Worm (Caenorhabditis elegans) whole organism, L2 larva: ENCODE data around the gene C03B1.9.

Experiments
- C34F6.9 ChIP-seq: fragments of 150-350 bp; optimal IDR thresholded peaks from 2 replicates; lab custom pipeline; 2014; ENCODE audit warnings: missing biosample characterization, missing genetic modification characterization
- F13H6.1 ChIP-seq: sonication (generic microtip); optimal IDR thresholded peaks from 2 replicates; lab custom pipeline; 2016; ENCODE audit warnings: missing genetic modification characterization, missing compliant biosample characterization
- R02D3.7 ChIP-seq: fragments of 150-350 bp; optimal IDR thresholded peaks from 2 replicates; lab custom pipeline; 2014; ENCODE audit warnings: missing biosample characterization, missing genetic modification characterization
- Y55F3AM.14 ChIP-seq: fragments of 200-800 bp; sonication (Bioruptor generic); optimal IDR thresholded peaks from 2 replicates; lab custom pipeline; 2018; ENCODE audit warnings: mild to moderate bottlenecking, missing genetic modification characterization, missing compliant biosample characterization
- alr-1 ChIP-seq: fragments of 150-350 bp; optimal IDR thresholded peaks from 2 replicates; lab custom pipeline; 2014; ENCODE audit warnings: missing biosample characterization, missing genetic modification characterization
- blmp-1 ChIP-seq: sonication (generic microtip); optimal IDR thresholded peaks from 2 replicates; lab custom pipeline; 2017; ENCODE audit warnings: missing genetic modification characterization, mild to moderate bottlenecking, missing compliant biosample characterization, antibody characterized with exemption, moderate library complexity; ENCODE audit not compliant: insufficient read depth
- crh-2 ChIP-seq: sonication (generic microtip); optimal IDR thresholded peaks from 2 replicates; lab custom pipeline; 2017; ENCODE audit warnings: missing biosample characterization, missing genetic modification characterization
- dmd-4 ChIP-seq: sonication (generic microtip); optimal IDR thresholded peaks from 2 replicates; lab custom pipeline; 2017; ENCODE audit warnings: missing biosample characterization, missing genetic modification characterization
- egl-27 ChIP-seq: sonication (generic microtip); optimal IDR thresholded peaks from 3 replicates; lab custom pipeline; 2017; ENCODE audit warnings: missing biosample characterization, missing genetic modification reagents, missing genetic modification characterization
- elt-3 ChIP-seq: sonication (generic microtip); optimal IDR thresholded peaks from 2 replicates; lab custom pipeline; 2017; ENCODE audit warnings: missing biosample characterization, missing genetic modification characterization
- fos-1 ChIP-seq: fragments of 150-350 bp; optimal IDR thresholded peaks from 2 replicates; lab custom pipeline; 2014; ENCODE audit warnings: missing biosample characterization, missing genetic modification characterization
- gmeb-1 ChIP-seq: fragments of 150-350 bp; optimal IDR thresholded peaks from 2 replicates; lab custom pipeline; 2014; ENCODE audit warnings: missing biosample characterization, missing genetic modification characterization
- lin-39 ChIP-seq: fragments of 150-350 bp; optimal IDR thresholded peaks from 2 replicates; lab custom pipeline; 2014; ENCODE audit warnings: missing biosample characterization, missing genetic modification reagents, missing genetic modification characterization
- mab-5 ChIP-seq: fragments of 150-350 bp; optimal IDR thresholded peaks from 2 replicates; lab custom pipeline; 2014; ENCODE audit warnings: missing biosample characterization, missing genetic modification characterization
- mbf-1 ChIP-seq: sonication (generic microtip); optimal IDR thresholded peaks from 2 replicates; lab custom pipeline; 2017; ENCODE audit warnings: missing biosample characterization, missing genetic modification characterization
- nhr-10 ChIP-seq: sonication (generic microtip); optimal IDR thresholded peaks from 2 replicates; lab custom pipeline; 2017; ENCODE audit warnings: missing biosample characterization, missing genetic modification characterization
- nhr-237 ChIP-seq: fragments of 150-350 bp; optimal IDR thresholded peaks from 2 replicates; lab custom pipeline; 2014; ENCODE audit warnings: missing biosample characterization, missing genetic modification characterization
- nhr-25 ChIP-seq: fragments of 150-350 bp; sonication (generic microtip); optimal IDR thresholded peaks from 3 replicates; lab custom pipeline; 2014; ENCODE audit warnings: missing biosample characterization, missing genetic modification characterization
- nhr-6 ChIP-seq: fragments of 150-350 bp; optimal IDR thresholded peaks from 2 replicates; lab custom pipeline; 2014; ENCODE audit warnings: missing biosample characterization, missing genetic modification characterization
- nhr-77 ChIP-seq: fragments of 150-350 bp; optimal IDR thresholded peaks from 2 replicates; lab custom pipeline; 2014; ENCODE audit warnings: missing biosample characterization, missing genetic modification characterization
- peb-1 ChIP-seq: fragments of 150-350 bp; optimal IDR thresholded peaks from 2 replicates; lab custom pipeline; 2014; ENCODE audit warnings: missing biosample characterization, missing genetic modification characterization
- sem-4 ChIP-seq: fragments of 150-350 bp; optimal IDR thresholded peaks from 2 replicates; lab custom pipeline; 2014; ENCODE audit warnings: missing biosample characterization, missing genetic modification reagents, missing genetic modification characterization
- sma-3 ChIP-seq: sonication (generic microtip); optimal IDR thresholded peaks from 2 replicates; lab custom pipeline; 2016; ENCODE audit warnings: missing genetic modification reagents, missing genetic modification characterization, missing compliant biosample characterization
- sma-9 ChIP-seq, 2 experiments: fragments of 150-350 bp in 1 of 2; sonication (generic microtip) in 1 of 2; optimal IDR thresholded peaks; 2 replicates each; lab custom pipeline; 2014 to 2016; ENCODE audit warnings: missing genetic modification characterization in 2 of 2, mild to moderate bottlenecking in 1 of 2, missing biosample characterization in 1 of 2, missing compliant biosample characterization in 1 of 2, missing genetic modification reagents in 1 of 2, moderate library complexity in 1 of 2
- unc-55 ChIP-seq: fragments of 150-350 bp; sonication (generic microtip); optimal IDR thresholded peaks from 3 replicates; lab custom pipeline; 2014; ENCODE audit warnings: missing biosample characterization, missing genetic modification reagents, missing genetic modification characterization
- unc-62 ChIP-seq: fragments of 150-350 bp; optimal IDR thresholded peaks from 2 replicates; lab custom pipeline; 2014; ENCODE audit warnings: missing biosample characterization, missing genetic modification reagents, missing genetic modification characterization
- ztf-1 ChIP-seq: fragments of 200-800 bp; sonication (Bioruptor generic); conservative IDR thresholded peaks from 2 replicates; pipeline ENCODE4 v1.3.6; 2022; ENCODE audit warnings: missing genetic modification characterization, missing compliant biosample characterization
- ztf-11 ChIP-seq: sonication (generic microtip); optimal IDR thresholded peaks from 2 replicates; lab custom pipeline; 2017; ENCODE audit warnings: missing biosample characterization, missing genetic modification characterization
- ztf-4 ChIP-seq: fragments of 150-350 bp; optimal IDR thresholded peaks from 2 replicates; lab custom pipeline; 2014; ENCODE audit warnings: missing biosample characterization, missing genetic modification characterization

Gene C03B1.9

DNA sequence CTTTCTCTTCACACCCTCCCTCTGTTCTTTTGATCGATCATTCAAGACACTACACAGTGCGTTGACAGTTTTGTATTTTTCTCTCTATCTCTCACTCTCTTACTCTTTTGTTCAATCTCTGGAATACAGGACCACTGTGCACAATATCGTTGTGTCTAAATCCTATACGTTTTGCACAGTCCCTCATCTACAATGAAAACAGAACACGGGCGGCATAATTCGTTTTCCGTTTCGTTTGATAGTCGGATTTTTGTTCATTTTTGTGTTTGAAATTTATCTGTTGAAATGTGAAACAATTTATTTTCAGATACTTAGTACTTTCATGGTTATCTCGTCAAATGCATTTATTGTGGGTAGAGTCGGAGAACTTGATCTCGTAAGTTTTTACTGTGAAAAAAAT, 5.4 kb downstream of the C03B1.9 start, which contains the start of gene C03B1.7:
TSS of gene C03B1.7 (plus strand) at position 301 of the 400 bp plus-strand sequence.
- TF ChIP-seq unc-55 (GFP tag; lab: Kevin White, UChicago) = no peak
- TF ChIP-seq, all 48 proteins: peak for 0

DNA sequence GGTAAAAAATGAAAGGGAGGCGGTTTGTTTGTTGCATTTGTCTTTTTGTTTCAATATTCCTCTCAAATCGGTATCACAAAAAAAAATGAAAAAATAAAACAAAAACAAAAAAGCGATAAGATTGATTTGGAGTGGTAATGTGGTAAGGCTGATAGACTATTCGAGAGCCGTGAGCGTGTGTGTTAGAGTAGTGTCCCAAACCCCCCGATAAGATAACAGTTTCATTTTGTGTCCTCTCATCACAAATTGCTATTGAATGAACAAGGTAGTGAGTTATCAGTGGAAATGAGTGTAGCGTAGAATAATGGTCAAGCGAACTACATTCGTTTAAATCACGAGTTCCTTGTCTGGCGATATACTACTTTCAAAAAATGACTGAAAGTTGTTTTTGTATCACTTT, 8.5 kb downstream of the C03B1.9 start:
- peak; percentile 24 for TF ChIP-seq egl-27
- TF ChIP-seq F13H6.1 (tag; lab: Kevin White, UChicago) = no peak
- no peak for TF ChIP-seq Y55F3AM.14 (GFP tag; lab: Kevin White, UChicago)
- peak; percentile 65 for TF ChIP-seq sma-9 (GFP tag; optimal IDR thresholded peaks at IDR 0.05; lab: Kevin White, UChicago)
- no peak for TF ChIP-seq sma-9 (tag; optimal IDR thresholded peaks at IDR 0.05; lab: Kevin White, UChicago)
- peak; percentile 54 for TF ChIP-seq crh-2 (tag; lab: Kevin White, UChicago)
- peak; percentile 15 for TF ChIP-seq sma-3 (GFP tag; lab: Kevin White, UChicago)
- peak; percentile 22 for TF ChIP-seq gmeb-1
- no peak for TF ChIP-seq R02D3.7 (tag; lab: Kevin White, UChicago)
- peak; percentile 90 for TF ChIP-seq fos-1 (tag; lab: Kevin White, UChicago)

DNA sequence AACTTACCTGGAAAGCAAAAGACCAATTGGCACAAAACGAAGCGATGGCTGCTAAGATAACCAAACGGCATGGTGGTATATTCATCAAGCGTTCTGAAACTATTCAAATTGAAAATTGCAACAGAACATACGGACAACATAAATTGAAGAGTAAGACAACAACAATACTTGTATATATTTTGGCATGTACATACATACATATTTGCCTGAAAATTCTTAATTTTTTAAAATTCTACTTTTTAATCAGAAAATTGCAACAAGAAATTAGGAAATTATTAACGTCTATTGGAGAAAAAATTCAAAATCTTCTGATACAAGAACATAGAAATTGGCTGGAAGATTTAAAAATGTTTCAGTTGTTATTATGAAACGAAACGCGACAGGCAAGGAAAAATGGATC, 9.0 kb downstream of the C03B1.9 start, which contains the start of gene C03B1.13:
TSS of gene C03B1.13 (minus strand) at position 101 of the 400 bp plus-strand sequence.
- no peak for TF ChIP-seq ztf-1 (GFP tag; lab: Robert Waterston, UW)
- TF ChIP-seq nhr-237 = no peak
- no peak for TF ChIP-seq mbf-1 (tag; lab: Kevin White, UChicago)
- no peak for TF ChIP-seq ztf-4 (tag; lab: Kevin White, UChicago)
- no peak for TF ChIP-seq sem-4 (tag; lab: Kevin White, UChicago)
- TF ChIP-seq nhr-25 (tag; lab: Kevin White, UChicago) = no peak
- no peak for TF ChIP-seq ztf-11 (tag; lab: Kevin White, UChicago)
- no peak for TF ChIP-seq lin-39 (tag; lab: Kevin White, UChicago)
- no peak for TF ChIP-seq alr-1 (tag; lab: Kevin White, UChicago)
- TF ChIP-seq elt-3 (tag; lab: Kevin White, UChicago) = no peak
- TF ChIP-seq nhr-77 (tag; lab: Kevin White, UChicago) = no peak
- TF ChIP-seq unc-62 (GFP tag; lab: Kevin White, UChicago) = no peak
- TF ChIP-seq nhr-6 (tag; lab: Kevin White, UChicago) = no peak

DNA sequence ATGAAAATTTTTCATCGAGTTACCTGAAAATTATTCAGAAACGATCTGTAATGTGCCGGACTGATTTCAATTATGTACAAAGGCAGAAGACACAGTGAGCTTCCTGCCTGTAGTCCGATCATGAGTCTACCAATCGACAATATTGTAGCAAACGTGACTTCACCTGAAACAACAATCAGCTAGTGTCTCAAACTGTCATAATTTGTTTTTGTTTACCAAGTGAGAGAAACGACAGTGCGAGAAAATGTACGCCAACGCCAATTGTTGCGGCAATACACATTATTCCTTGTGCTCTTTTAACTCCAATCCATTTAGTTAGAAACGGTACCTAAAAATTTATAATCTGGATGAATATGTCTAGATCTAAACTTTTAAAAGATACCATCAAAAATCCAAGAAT, 9.6 kb downstream of the C03B1.9 start:
- TF ChIP-seq nhr-10 (tag; lab: Kevin White, UChicago) = no peak

- TF ChIP-seq nhr-10 (tag; lab: Kevin White, UChicago) (no peak), blmp-1 (tag; lab: Kevin White, UChicago) (no peak), ztf-1 (GFP tag; lab: Robert Waterston, UW) (0 out of 2 replicates have a peak, but pooled peaks have one; percentile 76)
These were observed 12.3 kb downstream of the C03B1.9 start for ce11 chrX:6334602-6335001.

DNA sequence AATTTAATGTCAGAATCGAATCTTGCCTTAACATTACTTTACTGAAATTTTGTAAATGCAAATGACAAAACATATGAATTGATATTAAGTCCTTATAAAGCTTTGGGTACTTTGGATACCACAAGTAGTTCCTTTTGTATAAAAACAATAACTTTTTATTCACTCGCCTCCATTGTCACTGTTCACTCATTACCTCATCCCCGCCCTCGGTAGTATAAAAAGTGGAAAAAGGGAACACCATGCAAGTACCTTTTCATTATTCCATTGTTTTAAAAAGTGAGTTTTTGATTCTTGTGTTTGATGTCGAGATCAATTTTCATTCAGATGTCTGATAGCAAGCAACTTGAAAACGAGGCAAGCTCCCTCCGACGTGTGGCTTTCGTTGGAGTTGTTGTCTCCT, 12.9 kb downstream of the C03B1.9 start, which contains the start of gene col-171:
TSS of gene col-171 (plus strand) at position 301 of the 400 bp plus-strand sequence.
- no peak for TF ChIP-seq dmd-4 (tag; lab: Kevin White, UChicago)
- TF ChIP-seq mab-5 = no peak
- no peak for TF ChIP-seq unc-55 (GFP tag; lab: Kevin White, UChicago)
- TF ChIP-seq C34F6.9 (tag; lab: Kevin White, UChicago) = no peak
- no peak for TF ChIP-seq blmp-1 (tag; lab: Kevin White, UChicago)
- no peak for TF ChIP-seq sma-9 (GFP tag; optimal IDR thresholded peaks at IDR 0.05; lab: Kevin White, UChicago)
- no peak for TF ChIP-seq sma-9 (tag; optimal IDR thresholded peaks at IDR 0.05; lab: Kevin White, UChicago)
- TF ChIP-seq, all 48 proteins: peak for 0

- TF ChIP-seq peb-1 (tag; lab: Kevin White, UChicago) (no peak), C34F6.9 (tag; lab: Kevin White, UChicago) (no peak)
These were observed 15.5 kb downstream of the C03B1.9 start, which contains the start of gene col-170 for ce11 chrX:6331409-6331808. TSS of gene col-170 (plus strand) at chrX:6331709.
